Worm (Caenorhabditis elegans) whole organism, late embryonic: ENCODE data around the gene nhr-239.

ENCODE experiments used
- C38D4.7 ChIP-seq: fragments of 200-800 bp; sonication (Bioruptor generic); optimal IDR thresholded peaks from 2 replicates; lab custom pipeline; 2018; ENCODE audit warnings: mild to moderate bottlenecking, missing genetic modification characterization, moderate library complexity, missing compliant biosample characterization
- F13H6.1 ChIP-seq: sonication (generic microtip); optimal IDR thresholded peaks from 2 replicates; lab custom pipeline; 2016; ENCODE audit warnings: missing genetic modification characterization, missing compliant biosample characterization
- K02D7.2 ChIP-seq: sonication (generic microtip); optimal IDR thresholded peaks from 2 replicates; lab custom pipeline; 2017; ENCODE audit warnings: mild to moderate bottlenecking, missing genetic modification characterization, missing compliant biosample characterization
- K09A11.1 ChIP-seq: sonication (generic microtip); optimal IDR thresholded peaks from 2 replicates; lab custom pipeline; 2017; ENCODE audit warnings: antibody characterized with exemption, mild to moderate bottlenecking, missing genetic modification characterization, missing compliant biosample characterization; ENCODE audit not compliant: insufficient read depth
- T23F11.4 ChIP-seq: fragments of 200-800 bp; sonication (Bioruptor generic); optimal IDR thresholded peaks from 2 replicates; lab custom pipeline; 2018; ENCODE audit warnings: mild to moderate bottlenecking, missing genetic modification characterization, missing compliant biosample characterization
- Y22D7AL.16 ChIP-seq: sonication (generic microtip); optimal IDR thresholded peaks from 2 replicates; lab custom pipeline; 2016; ENCODE audit warnings: missing genetic modification characterization, missing compliant biosample characterization
- ama-1 ChIP-seq: fragments of 150-350 bp; optimal IDR thresholded peaks from 2 replicates; lab custom pipeline; 2014
- ceh-14 ChIP-seq: sonication (generic microtip); optimal IDR thresholded peaks from 2 replicates; lab custom pipeline; 2016; ENCODE audit warnings: missing genotype, missing genetic modification characterization, missing compliant biosample characterization
- ceh-2 ChIP-seq: sonication (generic microtip); optimal IDR thresholded peaks from 2 replicates; lab custom pipeline; 2016; ENCODE audit warnings: missing genotype, missing genetic modification characterization, missing compliant biosample characterization
- ceh-22 ChIP-seq: sonication (generic microtip); optimal IDR thresholded peaks from 2 replicates; lab custom pipeline; 2017; ENCODE audit warnings: missing biosample characterization, missing genetic modification characterization
- ceh-31 ChIP-seq: sonication (generic microtip); optimal IDR thresholded peaks from 2 replicates; lab custom pipeline; 2016; ENCODE audit warnings: missing genetic modification characterization, missing compliant biosample characterization
- ceh-34 ChIP-seq: sonication (generic microtip); optimal IDR thresholded peaks from 2 replicates; lab custom pipeline; 2016; ENCODE audit warnings: mild to moderate bottlenecking, missing genetic modification characterization, missing compliant biosample characterization
- ceh-45 ChIP-seq: fragments of 200-800 bp; sonication (Bioruptor generic); IDR thresholded peaks from 2 replicates; pipeline ENCODE4 v1.3.6; 2022; ENCODE audit warnings: missing genetic modification reagents, missing genetic modification characterization, missing compliant biosample characterization
- ceh-48 ChIP-seq: sonication (generic microtip); optimal IDR thresholded peaks from 2 replicates; lab custom pipeline; 2016; ENCODE audit warnings: missing genetic modification characterization, inconsistent platforms, missing compliant biosample characterization
- ceh-6 ChIP-seq: fragments of 200-800 bp; sonication (Bioruptor generic); optimal IDR thresholded peaks from 2 replicates; lab custom pipeline; 2018; ENCODE audit warnings: mild to moderate bottlenecking, missing genetic modification characterization, missing compliant biosample characterization
- ceh-9 ChIP-seq: sonication (generic microtip); optimal IDR thresholded peaks from 2 replicates; lab custom pipeline; 2016; ENCODE audit warnings: mild to moderate bottlenecking, missing genetic modification characterization, inconsistent platforms, missing compliant biosample characterization
- dmd-4 ChIP-seq: sonication (generic microtip); optimal IDR thresholded peaks from 2 replicates; lab custom pipeline; 2016; ENCODE audit warnings: borderline replicate concordance, missing genetic modification characterization, missing compliant biosample characterization
- elt-2 ChIP-seq: sonication (generic microtip); optimal IDR thresholded peaks from 2 replicates; lab custom pipeline; 2016; ENCODE audit warnings: missing genetic modification reagents, missing genetic modification characterization, missing compliant biosample characterization
- elt-4 ChIP-seq: sonication (generic microtip); optimal IDR thresholded peaks from 2 replicates; lab custom pipeline; 2016; ENCODE audit warnings: missing genetic modification characterization, missing compliant biosample characterization
- ets-4 ChIP-seq: sonication (generic microtip); optimal IDR thresholded peaks from 2 replicates; lab custom pipeline; 2016; ENCODE audit warnings: missing genetic modification characterization, missing compliant biosample characterization
- eyg-1 ChIP-seq: sonication (generic microtip); optimal IDR thresholded peaks from 2 replicates; lab custom pipeline; 2016; ENCODE audit warnings: missing genotype, missing genetic modification characterization, missing compliant biosample characterization
- fax-1 ChIP-seq: sonication (generic microtip); optimal IDR thresholded peaks from 2 replicates; lab custom pipeline; 2016; ENCODE audit warnings: missing genotype, missing genetic modification characterization, missing compliant biosample characterization
- fkh-10 ChIP-seq: fragments of 150-350 bp; optimal IDR thresholded peaks from 2 replicates; lab custom pipeline; 2014; ENCODE audit warnings: missing biosample characterization, missing genetic modification reagents, missing genetic modification characterization
- fkh-6 ChIP-seq: sonication (generic microtip); optimal IDR thresholded peaks from 2 replicates; lab custom pipeline; 2016; ENCODE audit warnings: missing genetic modification characterization, missing compliant biosample characterization
- gmeb-2 ChIP-seq: sonication (generic microtip); optimal IDR thresholded peaks from 2 replicates; lab custom pipeline; 2016; ENCODE audit warnings: missing genetic modification characterization, inconsistent platforms, missing compliant biosample characterization
- hlh-13 ChIP-seq: fragments of 200-800 bp; sonication (Bioruptor generic); optimal IDR thresholded peaks from 2 replicates; lab custom pipeline; 2018; ENCODE audit warnings: mild to moderate bottlenecking, missing genetic modification characterization, missing compliant biosample characterization
- hlh-6 ChIP-seq: sonication (generic microtip); optimal IDR thresholded peaks from 2 replicates; lab custom pipeline; 2016; ENCODE audit warnings: missing genotype, missing genetic modification characterization, missing compliant biosample characterization
- hlh-8 ChIP-seq: sonication (generic microtip); optimal IDR thresholded peaks from 2 replicates; lab custom pipeline; 2016; ENCODE audit warnings: missing genotype, missing genetic modification characterization, missing compliant biosample characterization
- lim-6 ChIP-seq: sonication (generic microtip); optimal IDR thresholded peaks from 2 replicates; lab custom pipeline; 2016; ENCODE audit warnings: missing genetic modification characterization, missing compliant biosample characterization
- lin-11 ChIP-seq: fragments of 200-800 bp; sonication (Bioruptor generic); optimal IDR thresholded peaks from 2 replicates; lab custom pipeline; 2018; ENCODE audit warnings: mild to moderate bottlenecking, missing genetic modification characterization, missing compliant biosample characterization
- madf-2 ChIP-seq: sonication (generic microtip); optimal IDR thresholded peaks from 2 replicates; lab custom pipeline; 2017; ENCODE audit warnings: missing genetic modification characterization, missing compliant biosample characterization
- nfya-1 ChIP-seq: sonication (generic microtip); optimal IDR thresholded peaks from 2 replicates; lab custom pipeline; 2017; ENCODE audit warnings: missing genetic modification characterization, mild to moderate bottlenecking, missing compliant biosample characterization, antibody characterized with exemption, moderate library complexity
- nhr-11 ChIP-seq: fragments of 150-350 bp; optimal IDR thresholded peaks from 2 replicates; lab custom pipeline; 2014; ENCODE audit warnings: missing biosample characterization, missing genetic modification characterization
- nhr-232 ChIP-seq: sonication (generic microtip); optimal IDR thresholded peaks from 2 replicates; lab custom pipeline; 2016; ENCODE audit warnings: missing genetic modification characterization, missing compliant biosample characterization
- npax-4 ChIP-seq: sonication (generic microtip); optimal IDR thresholded peaks from 2 replicates; lab custom pipeline; 2016; ENCODE audit warnings: missing genetic modification characterization, missing compliant biosample characterization
- pax-1 ChIP-seq: fragments of 150-350 bp; optimal IDR thresholded peaks from 2 replicates; lab custom pipeline; 2014; ENCODE audit warnings: missing biosample characterization, missing genetic modification characterization
- pha-2 ChIP-seq: sonication (generic microtip); optimal IDR thresholded peaks from 2 replicates; lab custom pipeline; 2017; ENCODE audit warnings: mild to moderate bottlenecking, missing genetic modification characterization, missing compliant biosample characterization
- pqm-1 ChIP-seq: sonication (generic microtip); optimal IDR thresholded peaks from 2 replicates; lab custom pipeline; 2016; ENCODE audit warnings: missing genetic modification characterization, missing compliant biosample characterization
- ref-2 ChIP-seq: sonication (generic microtip); optimal IDR thresholded peaks from 2 replicates; lab custom pipeline; 2016; ENCODE audit warnings: missing genetic modification characterization, missing compliant biosample characterization
- sdc-2 ChIP-seq: sonication (generic microtip); optimal IDR thresholded peaks from 2 replicates; lab custom pipeline; 2016; ENCODE audit warnings: missing genotype, missing genetic modification characterization, missing compliant biosample characterization
- sox-2 ChIP-seq: fragments of 200-800 bp; sonication (Bioruptor generic); IDR thresholded peaks from 2 replicates; pipeline ENCODE4 v1.3.6; 2022; ENCODE audit warnings: missing genetic modification reagents, missing genetic modification characterization, missing compliant biosample characterization
- sox-4 ChIP-seq: sonication (generic microtip); optimal IDR thresholded peaks from 2 replicates; lab custom pipeline; 2017; ENCODE audit warnings: mild to moderate bottlenecking, missing genetic modification characterization, inconsistent platforms, missing compliant biosample characterization
- syd-9 ChIP-seq: sonication (generic microtip); optimal IDR thresholded peaks from 2 replicates; lab custom pipeline; 2016; ENCODE audit warnings: mild to moderate bottlenecking, missing genetic modification characterization, moderate library complexity, missing compliant biosample characterization
- ttx-3 ChIP-seq: sonication (generic microtip); optimal IDR thresholded peaks from 2 replicates; lab custom pipeline; 2016; ENCODE audit warnings: missing genetic modification reagents, missing genetic modification characterization, missing compliant biosample characterization
- unc-3 ChIP-seq, 2 experiments: fragments of 200-800 bp in 1 of 2; sonication (Bioruptor generic) in 1 of 2; sonication (generic microtip) in 1 of 2; conservative IDR thresholded peaks in 1 of 2; optimal IDR thresholded peaks in 1 of 2; 2 replicates each; pipeline versions ENCODE4 v1.3.6 to Lab custom; 2016 to 2022; ENCODE audit warnings: missing compliant biosample characterization in 2 of 2, missing genetic modification characterization in 2 of 2, missing genetic modification reagents in 1 of 2
- unc-42 ChIP-seq: sonication (generic microtip); optimal IDR thresholded peaks from 2 replicates; lab custom pipeline; 2016; ENCODE audit warnings: missing genotype, missing genetic modification characterization, missing compliant biosample characterization
- unc-55 ChIP-seq: sonication (generic microtip); optimal IDR thresholded peaks from 2 replicates; lab custom pipeline; 2017; ENCODE audit warnings: missing biosample characterization, missing genetic modification reagents, missing genetic modification characterization
- ztf-16 ChIP-seq: sonication (generic microtip); optimal IDR thresholded peaks from 2 replicates; lab custom pipeline; 2017; ENCODE audit warnings: missing genetic modification characterization, missing compliant biosample characterization

The nhr-239 gene

ce11 chrIII:2578993-2579392 lies 17.5 kb downstream of the nhr-239 start, which contains the start of gene Y71H2B.8:
Gene Y71H2B.8, plus strand, starts transcription at chrIII:2579293.
- TF ChIP-seq ceh-48 = no peak
- no peak for TF ChIP-seq madf-2 (tag; lab: Kevin White, UChicago)
- TF ChIP-seq hlh-6 = no peak
- no peak for TF ChIP-seq Y22D7AL.16 (tag; lab: Kevin White, UChicago)
- no peak for TF ChIP-seq hlh-13

ce11 chrIII:2586193-2586592 lies 24.7 kb downstream of the nhr-239 start, which contains the start of gene gpa-17:
Gene gpa-17, plus strand, starts transcription at chrIII:2586555.
- no peak for TF ChIP-seq ceh-34 (tag; lab: Kevin White, UChicago)
- TF ChIP-seq T23F11.4 (GFP tag; lab: Kevin White, UChicago) = no peak
- TF ChIP-seq F13H6.1 = no peak
- no peak for TF ChIP-seq lim-6 (tag; lab: Kevin White, UChicago)
- no peak for TF ChIP-seq pha-2 (tag; lab: Kevin White, UChicago)
- no peak for TF ChIP-seq K02D7.2 (tag; lab: Kevin White, UChicago)
- TF ChIP-seq elt-2 = no peak
- no peak for TF ChIP-seq fax-1 (tag; lab: Kevin White, UChicago)
- no peak for TF ChIP-seq pax-1 (tag; lab: Kevin White, UChicago)
- TF ChIP-seq fkh-10 (GFP tag; lab: Kevin White, UChicago) = no peak
- no peak for TF ChIP-seq Y22D7AL.16 (tag; lab: Kevin White, UChicago)

- TF ChIP-seq T23F11.4 (GFP tag; lab: Kevin White, UChicago) = no peak
- peak; percentile 60 for TF ChIP-seq ceh-14
- TF ChIP-seq ceh-45 = no peak
- peak; percentile 49 for TF ChIP-seq lin-11 (tag; lab: Kevin White, UChicago)
- TF ChIP-seq unc-55 (GFP tag; lab: Kevin White, UChicago) = peak; percentile 32
- peak; percentile 84 for TF ChIP-seq nfya-1
- TF ChIP-seq ttx-3 = peak; percentile 51
- TF ChIP-seq nhr-11 (tag; lab: Kevin White, UChicago) = no peak
- peak; percentile 28 for TF ChIP-seq sdc-2 (tag; lab: Kevin White, UChicago)
- TF ChIP-seq ceh-2 (tag; lab: Kevin White, UChicago) = peak; percentile 58
- TF ChIP-seq Y22D7AL.16 (tag; lab: Kevin White, UChicago) = no peak
- no peak for TF ChIP-seq hlh-8 (tag; lab: Kevin White, UChicago)
- TF ChIP-seq ceh-31 (tag; lab: Kevin White, UChicago) = peak; percentile 85
- peak; percentile 1 for TF ChIP-seq F13H6.1
- TF ChIP-seq C38D4.7 (GFP tag; lab: Kevin White, UChicago) = peak; percentile 24
- no peak for TF ChIP-seq dmd-4
- no peak for TF ChIP-seq eyg-1
- no peak for TF ChIP-seq ama-1
- TF ChIP-seq npax-4 = peak; percentile 58
- TF ChIP-seq unc-3 (GFP tag; conservative IDR thresholded peaks at IDR 0.05; lab: Robert Waterston, UW) = 0 out of 2 replicates have a peak, but pooled peaks have one; percentile 20
- TF ChIP-seq unc-3 (tag; optimal IDR thresholded peaks at IDR 0.05; lab: Kevin White, UChicago) = peak; percentile 33
- TF ChIP-seq pax-1 (tag; lab: Kevin White, UChicago) = peak; percentile 44
- TF ChIP-seq ceh-9 (tag; lab: Kevin White, UChicago) = no peak
- no peak for TF ChIP-seq K09A11.1 (tag; lab: Kevin White, UChicago)
- no peak for TF ChIP-seq elt-4 (tag; lab: Kevin White, UChicago)
- peak; percentile 19 for TF ChIP-seq hlh-13
- peak; percentile 64 for TF ChIP-seq sox-4 (tag; lab: Kevin White, UChicago)
- TF ChIP-seq ref-2 = no peak
- TF ChIP-seq ceh-22 (tag; lab: Kevin White, UChicago) = no peak
- peak; percentile 65 for TF ChIP-seq ztf-16
- peak; percentile 13 for TF ChIP-seq ceh-6
- TF ChIP-seq madf-2 (tag; lab: Kevin White, UChicago) = peak; percentile 61
- TF ChIP-seq gmeb-2 (tag; lab: Kevin White, UChicago) = peak; percentile 52
- TF ChIP-seq unc-42 (tag; lab: Kevin White, UChicago) = peak; percentile 85
- TF ChIP-seq sox-2 (GFP tag; lab: Robert Waterston, UW) = peak; percentile 53
- peak; percentile 31 for TF ChIP-seq syd-9 (tag; lab: Kevin White, UChicago)
- no peak for TF ChIP-seq fkh-6 (tag; lab: Kevin White, UChicago)
- no peak for TF ChIP-seq nhr-232 (tag; lab: Kevin White, UChicago)
- no peak for TF ChIP-seq pqm-1 (tag; lab: Kevin White, UChicago)
- TF ChIP-seq ets-4 (tag; lab: Kevin White, UChicago) = peak; percentile 25
- TF ChIP-seq ceh-34 (tag; lab: Kevin White, UChicago) = peak; percentile 86
These were observed 35.5 kb downstream of the nhr-239 start, which contains the start of gene apb-1 for ce11 chrIII:2596984-2597454. Gene apb-1, minus strand, starts transcription at chrIII:2597034.
